Fruit fly (Drosophila melanogaster) whole organism, embryonic: ENCODE data around the gene Sf3b2.

ENCODE experiments used
- Ada2b ChIP-seq: fragments of 200-800 bp; sonication (Bioruptor generic); IDR thresholded peaks from 2 replicates; pipeline ENCODE4 v1.3.6; 2022; ENCODE audit warnings: missing biosample characterization, missing genetic modification characterization
- CG1024 ChIP-seq: fragments of 200-800 bp; sonication (Bioruptor generic); IDR thresholded peaks from 2 replicates; pipeline ENCODE4 v1.3.6; 2022; ENCODE audit warnings: missing biosample characterization, missing genetic modification characterization
- CG11398 ChIP-seq: fragments of 200-800 bp; sonication (Bioruptor generic); optimal IDR thresholded peaks from 2 replicates; lab custom pipeline; 2016; ENCODE audit warnings: missing biosample characterization, missing genetic modification characterization
- CG11560 ChIP-seq: fragments of 200-800 bp; sonication (Bioruptor generic); IDR thresholded peaks from 3 replicates; pipeline ENCODE4 v1.3.6; 2022; ENCODE audit warnings: missing biosample characterization, missing genetic modification characterization
- CG15514 ChIP-seq: fragments of 200-800 bp; sonication (Bioruptor generic); optimal IDR thresholded peaks from 3 replicates; lab custom pipeline; 2017; ENCODE audit warnings: missing biosample characterization, missing genetic modification characterization, mild to moderate bottlenecking, moderate library complexity, missing genetic modification reagents
- CG16863 ChIP-seq: fragments of 200-800 bp; sonication (Bioruptor generic); optimal IDR thresholded peaks from 3 replicates; lab custom pipeline; 2016; ENCODE audit warnings: missing biosample characterization, missing genetic modification characterization
- CG17802 ChIP-seq: fragments of 200-800 bp; sonication (Bioruptor generic); optimal IDR thresholded peaks from 2 replicates; lab custom pipeline; 2018; ENCODE audit warnings: missing biosample characterization, mild to moderate bottlenecking, missing genetic modification characterization, moderate library complexity
- CG2120 ChIP-seq: fragments of 200-800 bp; sonication (Bioruptor generic); optimal IDR thresholded peaks from 3 replicates; lab custom pipeline; 2016; ENCODE audit warnings: missing biosample characterization, missing genetic modification characterization
- CG31365 ChIP-seq: fragments of 200-800 bp; sonication (Bioruptor generic); optimal IDR thresholded peaks from 2 replicates; lab custom pipeline; 2018; ENCODE audit warnings: missing biosample characterization, mild to moderate bottlenecking, missing genetic modification characterization
- CG32767 ChIP-seq: fragments of 200-800 bp; sonication (Bioruptor generic); IDR thresholded peaks from 2 replicates; pipeline ENCODE4 v1.3.6; 2022; ENCODE audit warnings: missing biosample characterization, missing genetic modification characterization
- CG3407 ChIP-seq: fragments of 200-800 bp; sonication (Bioruptor generic); optimal IDR thresholded peaks from 2 replicates; lab custom pipeline; 2018; ENCODE audit warnings: missing biosample characterization, mild to moderate bottlenecking, missing genetic modification characterization
- CG4328 ChIP-seq: fragments of 200-800 bp; sonication (Bioruptor generic); optimal IDR thresholded peaks from 3 replicates; lab custom pipeline; 2017; ENCODE audit warnings: missing biosample characterization, missing genetic modification reagents, missing genetic modification characterization
- CG4730 ChIP-seq: fragments of 200-800 bp; sonication (Bioruptor generic); IDR thresholded peaks from 2 replicates; pipeline ENCODE4 v1.3.6; 2022; ENCODE audit warnings: missing biosample characterization, missing genetic modification characterization
- CG6175 ChIP-seq: fragments of 200-800 bp; sonication (Bioruptor generic); IDR thresholded peaks from 3 replicates; pipeline ENCODE4 v1.3.6; 2022; ENCODE audit warnings: missing biosample characterization, missing genetic modification characterization
- CG6791 ChIP-seq: fragments of 200-800 bp; sonication (Bioruptor generic); IDR thresholded peaks from 3 replicates; pipeline ENCODE4 v1.3.6; 2022; ENCODE audit warnings: missing biosample characterization, missing genetic modification characterization; ENCODE audit not compliant: partially characterized antibody
- CG7963 ChIP-seq: fragments of 200-800 bp; sonication (Bioruptor generic); IDR thresholded peaks from 3 replicates; pipeline ENCODE4 v1.3.6; 2022; ENCODE audit warnings: missing biosample characterization, missing genetic modification characterization; ENCODE audit not compliant: partially characterized antibody
- CG8924 ChIP-seq: fragments of 200-800 bp; optimal IDR thresholded peaks from 3 replicates; lab custom pipeline; 2019; ENCODE audit warnings: missing biosample characterization, mild to moderate bottlenecking, missing genetic modification characterization, moderate library complexity
- CG9437 ChIP-seq: fragments of 200-800 bp; sonication (Bioruptor generic); optimal IDR thresholded peaks from 2 replicates; lab custom pipeline; 2018; ENCODE audit warnings: missing biosample characterization, mild to moderate bottlenecking, missing genetic modification characterization
- CTCF ChIP-seq: fragments of 200-800 bp; sonication (Bioruptor generic); optimal IDR thresholded peaks from 2 replicates; lab custom pipeline; 2017; ENCODE audit warnings: missing biosample characterization, mild to moderate bottlenecking, missing genetic modification characterization, moderate library complexity
- Doc3 ChIP-seq: fragments of 200-800 bp; sonication (Bioruptor generic); IDR thresholded peaks from 3 replicates; pipeline ENCODE4 v1.3.6; 2022; ENCODE audit warnings: missing biosample characterization, missing genetic modification characterization; ENCODE audit not compliant: partially characterized antibody
- E2f2 ChIP-seq: fragments of 200-800 bp; sonication (Bioruptor generic); IDR thresholded peaks from 2 replicates; pipeline ENCODE4 v1.3.6; 2022; ENCODE audit warnings: missing biosample characterization, missing genetic modification characterization
- GATAe ChIP-seq: fragments of 200-800 bp; sonication (Bioruptor generic); conservative IDR thresholded peaks from 2 replicates; pipeline ENCODE4 v1.3.6; 2022; ENCODE audit warnings: missing biosample characterization, missing genetic modification characterization
- HHEX ChIP-seq: fragments of 200-800 bp; sonication (Bioruptor generic); optimal IDR thresholded peaks from 3 replicates; lab custom pipeline; 2017; ENCODE audit warnings: missing biosample characterization, mild to moderate bottlenecking, missing genetic modification characterization, missing genetic modification reagents
- Hmx ChIP-seq: fragments of 200-800 bp; sonication (Bioruptor generic); optimal IDR thresholded peaks from 2 replicates; lab custom pipeline; 2016; ENCODE audit warnings: missing biosample characterization, missing genetic modification characterization
- Hr3 ChIP-seq: fragments of 200-800 bp; sonication (Bioruptor generic); optimal IDR thresholded peaks from 3 replicates; lab custom pipeline; 2016; ENCODE audit warnings: missing biosample characterization, missing genetic modification characterization
- MBD-R2 ChIP-seq: fragments of 200-800 bp; sonication (Bioruptor generic); IDR thresholded peaks from 2 replicates; pipeline ENCODE4 v1.3.6; 2022; ENCODE audit warnings: missing biosample characterization, missing genetic modification characterization
- Mad ChIP-seq: fragments of 200-800 bp; sonication (Bioruptor generic); optimal IDR thresholded peaks from 2 replicates; lab custom pipeline; 2016; ENCODE audit warnings: missing biosample characterization, missing genetic modification characterization
- Oaz ChIP-seq: fragments of 200-800 bp; sonication (Bioruptor generic); IDR thresholded peaks from 2 replicates; pipeline ENCODE4 v1.3.6; 2022; ENCODE audit warnings: missing biosample characterization, missing genetic modification characterization
- Pdp1 ChIP-seq, 2 experiments: fragments of 200-800 bp; sonication (Bioruptor generic); optimal IDR thresholded peaks; 3 replicates each; lab custom pipeline; 2016; ENCODE audit warnings: missing biosample characterization in 2 of 2, missing genetic modification characterization in 2 of 2, mild to moderate bottlenecking in 1 of 2, moderate library complexity in 1 of 2
- Tbp ChIP-seq: fragments of >200 bp; optimal IDR thresholded peaks from 2 replicates; lab custom pipeline; 2018; ENCODE audit warnings: missing biosample characterization, missing genetic modification characterization
- Xbp1 ChIP-seq: fragments of 200-800 bp; sonication (Bioruptor generic); optimal IDR thresholded peaks from 3 replicates; lab custom pipeline; 2016; ENCODE audit warnings: missing biosample characterization, mild to moderate bottlenecking, missing genetic modification characterization
- amos ChIP-seq: fragments of 200-800 bp; sonication (Bioruptor generic); IDR thresholded peaks from 2 replicates; pipeline ENCODE4 v1.3.6; 2022; ENCODE audit warnings: missing biosample characterization, missing genetic modification characterization; ENCODE audit not compliant: partially characterized antibody
- ara ChIP-seq: fragments of 200-800 bp; sonication (Bioruptor generic); IDR thresholded peaks from 2 replicates; pipeline ENCODE4 v1.3.6; 2022; ENCODE audit warnings: missing biosample characterization, missing genetic modification characterization
- fd3F ChIP-seq: fragments of 200-800 bp; sonication (Bioruptor generic); optimal IDR thresholded peaks from 2 replicates; lab custom pipeline; 2018; ENCODE audit warnings: missing biosample characterization, mild to moderate bottlenecking, missing genetic modification characterization, moderate library complexity
- gce ChIP-seq: fragments of 200-800 bp; sonication (Bioruptor generic); IDR thresholded peaks from 3 replicates; pipeline ENCODE4 v1.3.6; 2022; ENCODE audit warnings: missing biosample characterization, missing genetic modification characterization
- gfzf ChIP-seq: fragments of 200-800 bp; sonication (Bioruptor generic); optimal IDR thresholded peaks from 2 replicates; lab custom pipeline; 2016; ENCODE audit warnings: missing biosample characterization, mild to moderate bottlenecking, missing genetic modification characterization, moderate library complexity
- hkb ChIP-seq, 2 experiments: fragments of 200-800 bp in 1 of 2; fragments of >200 bp in 1 of 2; sonication (Bioruptor generic) in 1 of 2; IDR thresholded peaks in 1 of 2; optimal IDR thresholded peaks in 1 of 2; 2 replicates each; pipeline versions ENCODE4 v1.3.6 to Lab custom; 2017 to 2022; ENCODE audit warnings: missing biosample characterization in 1 of 2, missing genetic modification characterization in 1 of 2
- nau ChIP-seq: fragments of 200-800 bp; sonication (Bioruptor generic); optimal IDR thresholded peaks from 3 replicates; lab custom pipeline; 2017; ENCODE audit warnings: missing biosample characterization, mild to moderate bottlenecking, missing genetic modification characterization, missing genetic modification reagents
- otp ChIP-seq: fragments of 200-800 bp; sonication (Bioruptor generic); IDR thresholded peaks from 3 replicates; pipeline ENCODE4, ENCODE4 v1.3.6; 2022; ENCODE audit warnings: missing biosample characterization, missing genetic modification characterization
- pan ChIP-seq, 4 experiments: fragments of >200 bp in 3 of 4; fragments of 200-800 bp in 1 of 4; sonication (Bioruptor generic) in 1 of 4; optimal IDR thresholded peaks in 3 of 4; IDR thresholded peaks in 1 of 4; 2 replicates each; pipeline versions ENCODE4 v1.3.6 to Lab custom; 2017 to 2022; ENCODE audit warnings: missing biosample characterization in 2 of 4, missing genetic modification characterization in 2 of 4, mixed read lengths in 1 of 4
- pb ChIP-seq: fragments of 200-800 bp; sonication (Bioruptor generic); optimal IDR thresholded peaks from 3 replicates; lab custom pipeline; 2016; ENCODE audit warnings: missing biosample characterization, missing genetic modification characterization
- salm ChIP-seq: fragments of 200-800 bp; sonication (Bioruptor generic); optimal IDR thresholded peaks from 2 replicates; lab custom pipeline; 2018; ENCODE audit warnings: missing biosample characterization, mild to moderate bottlenecking, missing genetic modification characterization
- sens ChIP-seq: fragments of 200-800 bp; sonication (Bioruptor generic); peaks from one replicate; lab custom pipeline; 2016; ENCODE audit warnings: missing biosample characterization, missing genetic modification characterization
- sim ChIP-seq: fragments of 200-800 bp; sonication (Bioruptor generic); IDR thresholded peaks from 2 replicates; pipeline ENCODE4 v1.3.6; 2022; ENCODE audit warnings: missing biosample characterization, missing genetic modification characterization
- slbo ChIP-seq: fragments of 200-800 bp; sonication (Bioruptor generic); IDR thresholded peaks from 2 replicates; pipeline ENCODE4 v1.3.6; 2022; ENCODE audit warnings: missing biosample characterization, missing genetic modification characterization
- sr ChIP-seq: fragments of 200-800 bp; sonication (Bioruptor generic); IDR thresholded peaks from 3 replicates; pipeline ENCODE4 v1.3.6; 2022; ENCODE audit warnings: missing biosample characterization, missing genetic modification characterization
- tap ChIP-seq: fragments of 200-800 bp; optimal IDR thresholded peaks from 3 replicates; lab custom pipeline; 2019; ENCODE audit warnings: missing biosample characterization, mild to moderate bottlenecking, missing genetic modification characterization, moderate library complexity
- tin ChIP-seq: fragments of 200-800 bp; sonication (Bioruptor generic); optimal IDR thresholded peaks from 3 replicates; lab custom pipeline; 2016; ENCODE audit warnings: missing biosample characterization, missing genetic modification characterization
- vvl ChIP-seq: fragments of 200-800 bp; sonication (Bioruptor generic); IDR thresholded peaks from 2 replicates; pipeline ENCODE4 v1.3.6; 2022; ENCODE audit warnings: missing biosample characterization, missing genetic modification characterization
- wek ChIP-seq: fragments of 200-800 bp; sonication (Bioruptor generic); optimal IDR thresholded peaks from 3 replicates; lab custom pipeline; 2018; ENCODE audit warnings: missing biosample characterization, mild to moderate bottlenecking, missing genetic modification characterization, moderate library complexity
- wor ChIP-seq: fragments of 200-800 bp; sonication (Bioruptor generic); IDR thresholded peaks from 2 replicates; pipeline ENCODE4 v1.3.6; 2022; ENCODE audit warnings: missing biosample characterization, missing genetic modification characterization

Gene Sf3b2

dm6 chr2L:3056448-3056790 lies 27.5 kb upstream of the Sf3b2 start, which contains the start of gene FASN1 (continued):
- TF ChIP-seq Xbp1 (GFP tag; lab: Kevin White, UChicago) (no peak), CTCF (GFP tag; lab: Kevin White, UChicago) (no peak), CG15514 (GFP tag; lab: Kevin White, UChicago) (peak; percentile 34), wor (GFP tag; lab: Robert Waterston, UW) (no peak), CG4730 (GFP tag; lab: Robert Waterston, UW) (peak; percentile 29; the same call in 1 of the 2 replicates), nau (GFP tag; lab: Kevin White, UChicago) (no peak), CG11560 (tag; lab: Robert Waterston, UW) (no peak), Pdp1 (GFP tag; optimal IDR thresholded peaks at IDR 0.05; lab: Kevin White, UChicago) (no peak), otp (GFP tag; lab: Robert Waterston, UW) (0 out of 3 replicates have a peak, but pooled peaks have one; percentile 20), pan (optimal IDR thresholded peaks at IDR 0.05; lab: Kevin White, UChicago) (no peak), pan (GFP tag; optimal IDR thresholded peaks at IDR 0.05 in 1 of 2, IDR thresholded peaks at IDR 0.05 in 1 of 2) (no peak), fd3F (no peak), E2f2 (GFP tag; lab: Robert Waterston, UW) (no peak; the same call in 1 of the 2 replicates), CG16863 (no peak), CG9437 (no peak), gce (peak; percentile 51; the same call in 1 of the 3 replicates), tap (tag; lab: Kevin White, UChicago) (no peak), Doc3 (GFP tag; lab: Robert Waterston, UW) (no peak), Hmx (GFP tag; lab: Kevin White, UChicago) (no peak), GATAe (GFP tag; lab: Robert Waterston, UW) (no peak), MBD-R2 (GFP tag; lab: Robert Waterston, UW) (peak; percentile 31; the same call in 1 of the 2 replicates), pb (no peak), CG31365 (tag; lab: Kevin White, UChicago) (no peak), CG17802 (tag; lab: Kevin White, UChicago) (no peak), sens (GFP tag; lab: Kevin White, UChicago) (peak; percentile 43), CG1024 (GFP tag; lab: Robert Waterston, UW) (no peak), CG4328 (peak; percentile 40), CG8924 (no peak), ara (peak; percentile 3; the same call in 1 of the 2 replicates), CG6791 (GFP tag; lab: Robert Waterston, UW) (0 out of 3 replicates have a peak, but pooled peaks have one; percentile 29), Ada2b (GFP tag; lab: Robert Waterston, UW) (no peak), CG11398 (peak; percentile 27), Hr3 (GFP tag; lab: Kevin White, UChicago) (no peak), sim (GFP tag; lab: Robert Waterston, UW) (no peak), CG32767 (0 out of 2 replicates have a peak, but pooled peaks have one; percentile 11), salm (tag; lab: Kevin White, UChicago) (no peak), CG7963 (GFP tag; lab: Robert Waterston, UW) (no peak), Mad (GFP tag; lab: Kevin White, UChicago) (no peak), slbo (no peak; the same call in 1 of the 2 replicates), tin (no peak), CG2120 (GFP tag; lab: Kevin White, UChicago) (no peak), hkb (optimal IDR thresholded peaks at IDR 0.05; lab: Kevin White, UChicago) (no peak), hkb (GFP tag; IDR thresholded peaks at IDR 0.05; lab: Robert Waterston, UW) (peak; percentile 50; the same call in 1 of the 2 replicates), vvl (GFP tag; lab: Robert Waterston, UW) (no peak; the same call in none of the 2 replicates), HHEX (GFP tag; lab: Kevin White, UChicago) (peak; percentile 14), Tbp (GFP tag; lab: Kevin White, UChicago) (no peak), gfzf (GFP tag; lab: Kevin White, UChicago) (no peak), CG3407 (GFP tag; lab: Kevin White, UChicago) (no peak), CG6175 (0 out of 3 replicates have a peak, but pooled peaks have one; percentile 25), amos (peak; percentile 28; the same call in 1 of the 2 replicates), sr (peak; percentile 38; the same call in 1 of the 3 replicates), Oaz (GFP tag; lab: Robert Waterston, UW) (no peak), wek (GFP tag; lab: Kevin White, UChicago) (peak; percentile 28)
